Worm (Caenorhabditis elegans) whole organism, young adult: ENCODE measurements around the gene nfki-1.

Experiments
- T26A5.8 ChIP-seq: sonication (generic microtip); optimal IDR thresholded peaks from 2 replicates; lab custom pipeline; 2016; ENCODE audit warnings: missing genetic modification characterization, missing compliant biosample characterization
- athp-1 ChIP-seq: sonication (generic microtip); optimal IDR thresholded peaks from 2 replicates; lab custom pipeline; 2017; ENCODE audit warnings: mild to moderate bottlenecking, missing genetic modification characterization, missing compliant biosample characterization
- ceh-27 ChIP-seq: fragments of 200-800 bp; sonication (Bioruptor generic); optimal IDR thresholded peaks from 2 replicates; lab custom pipeline; 2018; ENCODE audit warnings: mild to moderate bottlenecking, missing genetic modification characterization, moderate library complexity, missing compliant biosample characterization
- ekl-4 ChIP-seq: fragments of 200-800 bp; sonication (Bioruptor generic); IDR thresholded peaks from 2 replicates; pipeline ENCODE4 v1.3.6; 2022; ENCODE audit warnings: missing genetic modification reagents, missing genetic modification characterization, missing compliant biosample characterization
- nhr-80 ChIP-seq: sonication (generic microtip); optimal IDR thresholded peaks from 2 replicates; lab custom pipeline; 2016; ENCODE audit warnings: missing genetic modification characterization, missing compliant biosample characterization
- zfh-2 ChIP-seq: fragments of 200-800 bp; sonication (Bioruptor generic); conservative IDR thresholded peaks from 2 replicates; pipeline ENCODE4 v1.3.6; 2022; ENCODE audit warnings: missing genetic modification reagents, missing genetic modification characterization, missing compliant biosample characterization
- ztf-25 ChIP-seq: fragments of 200-800 bp; sonication (Bioruptor generic); IDR thresholded peaks from 2 replicates; pipeline ENCODE4 v1.3.6; 2022; ENCODE audit warnings: missing genetic modification reagents, missing genetic modification characterization, missing compliant biosample characterization

Gene nfki-1

DNA sequence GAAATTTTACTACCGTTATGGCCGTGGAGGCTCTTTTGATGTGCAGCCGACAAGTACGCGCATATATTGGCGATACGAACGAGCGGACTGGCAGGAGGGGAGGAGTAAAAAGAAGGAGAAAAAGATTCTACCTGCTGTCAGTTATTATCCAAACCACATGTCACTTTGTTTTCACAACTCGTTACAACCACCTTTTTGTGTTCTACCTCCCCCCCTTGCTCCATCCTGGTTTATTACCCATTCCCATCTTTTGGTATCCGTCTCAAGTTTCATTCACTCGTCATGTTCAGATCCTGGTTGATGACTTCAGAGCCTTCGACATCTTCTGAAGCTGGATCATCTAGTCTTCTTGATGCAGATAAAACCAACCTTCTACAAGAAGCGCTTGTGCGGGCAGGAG, 52.6 kb downstream of the nfki-1 start, which contains the start of gene psa-3:
psa-3 (plus strand) TSS at position 301 of the 400 bp plus-strand sequence.
- TF ChIP-seq ztf-25 (GFP tag; lab: Robert Waterston, UW) (no peak), T26A5.8 (tag; lab: Kevin White, UChicago) (no peak), zfh-2 (GFP tag; lab: Robert Waterston, UW) (0 out of 2 replicates have a peak, but pooled peaks have one; percentile 16), ekl-4 (GFP tag; lab: Robert Waterston, UW) (no peak)

DNA sequence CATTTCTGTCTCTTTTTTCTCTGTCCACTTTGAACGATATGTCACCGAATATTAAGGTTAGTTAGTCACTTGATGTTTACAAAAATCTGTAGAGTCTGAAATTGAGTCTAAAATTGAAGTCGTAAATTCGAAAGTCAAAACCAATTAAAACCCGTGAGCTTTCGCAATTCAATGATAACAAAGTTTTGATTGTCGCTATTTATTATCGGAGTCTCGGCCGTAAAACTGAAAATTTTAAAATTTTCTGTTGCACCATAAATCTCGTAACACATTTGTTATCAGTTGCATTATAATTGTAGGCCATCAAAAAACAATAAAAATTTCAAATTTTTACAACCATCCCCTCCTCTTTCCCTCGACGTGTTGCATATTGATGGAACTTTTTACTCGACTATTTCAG, 53.5 kb downstream of the nfki-1 start:
- TF ChIP-seq nhr-80 (peak; percentile 44), ceh-27 (GFP tag; lab: Kevin White, UChicago) (no peak), athp-1 (tag; lab: Kevin White, UChicago) (no peak)
